Worm (Caenorhabditis elegans) whole organism, L4 larva: ENCODE data around the gene K11H12.9.
A peak's percentile ranks its signal among the peaks of the same experiment; 100 is the strongest.

Experiments used
- F37D6.2 ChIP-seq: sonication (generic microtip); optimal IDR thresholded peaks from 2 replicates; lab custom pipeline; 2016; ENCODE audit warnings: mild to moderate bottlenecking, missing genetic modification characterization, missing compliant biosample characterization
- F49E8.2 ChIP-seq: sonication (generic microtip); optimal IDR thresholded peaks from 2 replicates; lab custom pipeline; 2016; ENCODE audit warnings: missing compliant biosample characterization, mild to moderate bottlenecking, missing genetic modification characterization, borderline replicate concordance
- R02D3.7 ChIP-seq: fragments of 150-350 bp; sonication (generic microtip); optimal IDR thresholded peaks from 3 replicates; lab custom pipeline; 2014; ENCODE audit warnings: missing biosample characterization, missing genetic modification characterization
- T20F7.1 ChIP-seq: fragments of 200-800 bp; sonication (Bioruptor generic); optimal IDR thresholded peaks from 2 replicates; lab custom pipeline; 2018; ENCODE audit warnings: mild to moderate bottlenecking, missing genetic modification characterization, missing compliant biosample characterization
- T26A8.4 ChIP-seq: fragments of 200-800 bp; sonication (Bioruptor generic); IDR thresholded peaks from 2 replicates; pipeline ENCODE4 v1.3.6; 2022; ENCODE audit warnings: missing genetic modification characterization, missing compliant biosample characterization
- Y5F2A.4 ChIP-seq: fragments of 200-800 bp; sonication (Bioruptor generic); optimal IDR thresholded peaks from 2 replicates; lab custom pipeline; 2018; ENCODE audit warnings: mild to moderate bottlenecking, missing genetic modification characterization, missing compliant biosample characterization
- aha-1 ChIP-seq: fragments of 150-350 bp; peaks from one replicate; lab custom pipeline; 2014; ENCODE audit warnings: missing biosample characterization, missing genetic modification characterization
- ama-1 ChIP-seq: fragments of 150-350 bp; optimal IDR thresholded peaks from 2 replicates; lab custom pipeline; 2014; ENCODE audit warnings: inconsistent platforms, mixed read lengths
- attf-4 ChIP-seq: sonication (generic microtip); optimal IDR thresholded peaks from 3 replicates; lab custom pipeline; 2017; ENCODE audit warnings: missing biosample characterization, missing genetic modification characterization
- ceh-44 ChIP-seq: fragments of 200-800 bp; sonication (Bioruptor generic); IDR thresholded peaks from 2 replicates; pipeline ENCODE4 v1.3.6; 2022; ENCODE audit warnings: missing genetic modification reagents, missing genetic modification characterization, missing compliant biosample characterization
- ceh-62 ChIP-seq: sonication (generic microtip); optimal IDR thresholded peaks from 2 replicates; lab custom pipeline; 2017; ENCODE audit warnings: missing biosample characterization, missing genetic modification characterization
- daf-16 ChIP-seq, 3 experiments: sonication (generic microtip); optimal IDR thresholded peaks; 2 replicates each; lab custom pipeline; 2016 to 2017; ENCODE audit warnings: missing genetic modification characterization in 3 of 3, missing genetic modification reagents in 3 of 3, mild to moderate bottlenecking in 2 of 3, missing compliant biosample characterization in 2 of 3, missing biosample characterization in 1 of 3, moderate library complexity in 1 of 3
- daf-8 ChIP-seq: fragments of 200-800 bp; sonication (Bioruptor generic); IDR thresholded peaks from 2 replicates; pipeline ENCODE4 v1.3.6; 2022; ENCODE audit warnings: missing genetic modification characterization, missing compliant biosample characterization
- dmd-6 ChIP-seq: fragments of 200-800 bp; sonication (Bioruptor generic); IDR thresholded peaks from 2 replicates; pipeline ENCODE4 v1.3.6; 2022; ENCODE audit warnings: missing genetic modification reagents, missing genetic modification characterization, missing compliant biosample characterization
- dpl-1 ChIP-seq: fragments of 150-350 bp; optimal IDR thresholded peaks from 2 replicates; lab custom pipeline; 2014; ENCODE audit warnings: missing biosample characterization, missing genetic modification reagents, missing genetic modification characterization
- dve-1 ChIP-seq: sonication (generic microtip); optimal IDR thresholded peaks from 2 replicates; lab custom pipeline; 2017; ENCODE audit warnings: antibody characterized with exemption, mild to moderate bottlenecking, missing genetic modification characterization, missing compliant biosample characterization; ENCODE audit not compliant: insufficient read depth
- egl-43 ChIP-seq: fragments of 200-800 bp; sonication (Bioruptor generic); IDR thresholded peaks from 2 replicates; pipeline ENCODE4 v1.3.6; 2022; ENCODE audit warnings: missing genetic modification reagents, missing genetic modification characterization, missing compliant biosample characterization
- hif-1 ChIP-seq, 2 experiments: sonication (generic microtip); optimal IDR thresholded peaks; 2 replicates each; lab custom pipeline; 2016 to 2017; ENCODE audit warnings: missing compliant biosample characterization in 2 of 2, missing genetic modification characterization in 2 of 2, missing genetic modification reagents in 2 of 2, missing genotype in 2 of 2, mild to moderate bottlenecking in 1 of 2
- hlh-11 ChIP-seq: fragments of 200-800 bp; sonication (Bioruptor generic); optimal IDR thresholded peaks from 2 replicates; lab custom pipeline; 2018; ENCODE audit warnings: mild to moderate bottlenecking, missing genetic modification characterization, missing compliant biosample characterization
- hlh-30 ChIP-seq: sonication (generic microtip); optimal IDR thresholded peaks from 2 replicates; lab custom pipeline; 2017; ENCODE audit warnings: antibody characterized with exemption, mild to moderate bottlenecking, missing genetic modification characterization, missing compliant biosample characterization; ENCODE audit not compliant: insufficient read depth
- lim-7 ChIP-seq: fragments of 200-800 bp; sonication (Bioruptor generic); IDR thresholded peaks from 2 replicates; pipeline ENCODE4 v1.3.6; 2022; ENCODE audit warnings: missing genetic modification characterization, missing compliant biosample characterization
- lin-1 ChIP-seq: fragments of 200-800 bp; sonication (Bioruptor generic); IDR thresholded peaks from 2 replicates; pipeline ENCODE4 v1.3.6; 2022; ENCODE audit warnings: missing genetic modification reagents, missing genetic modification characterization, missing compliant biosample characterization
- lin-15B ChIP-seq: fragments of 150-350 bp; sonication (generic microtip); optimal IDR thresholded peaks from 3 replicates; lab custom pipeline; 2014; ENCODE audit warnings: missing biosample characterization, missing genetic modification characterization
- lin-29 ChIP-seq: fragments of 200-800 bp; sonication (Bioruptor generic); IDR thresholded peaks from 2 replicates; pipeline ENCODE4 v1.3.6; 2022; ENCODE audit warnings: missing genetic modification reagents, missing genetic modification characterization, missing compliant biosample characterization
- lin-38 ChIP-seq: fragments of 200-800 bp; sonication (Bioruptor generic); IDR thresholded peaks from 2 replicates; pipeline ENCODE4 v1.3.6; 2022; ENCODE audit warnings: missing genetic modification reagents, missing genetic modification characterization, missing compliant biosample characterization
- madf-5 ChIP-seq, 2 experiments: fragments of 200-800 bp; sonication (Bioruptor generic); IDR thresholded peaks; 2 replicates each; pipeline ENCODE4 v1.3.6; 2022; ENCODE audit warnings: missing compliant biosample characterization in 2 of 2, missing genetic modification characterization in 2 of 2
- mdl-1 ChIP-seq, 2 experiments: fragments of 150-350 bp in 1 of 2; sonication (generic microtip) in 1 of 2; optimal IDR thresholded peaks; 2 replicates each; lab custom pipeline; 2014 to 2017; ENCODE audit warnings: missing biosample characterization in 2 of 2, missing genetic modification characterization in 2 of 2
- mdt-29 ChIP-seq: fragments of 200-800 bp; sonication (Bioruptor generic); IDR thresholded peaks from 2 replicates; pipeline ENCODE4 v1.3.6; 2022; ENCODE audit warnings: missing genetic modification reagents, missing genetic modification characterization, missing compliant biosample characterization
- mep-1 ChIP-seq: fragments of 150-350 bp; sonication (generic microtip); optimal IDR thresholded peaks from 3 replicates; lab custom pipeline; 2014; ENCODE audit warnings: missing biosample characterization, missing genetic modification characterization
- mes-2 ChIP-seq: sonication (generic microtip); optimal IDR thresholded peaks from 2 replicates; lab custom pipeline; 2016; ENCODE audit warnings: missing genotype, mild to moderate bottlenecking, missing genetic modification characterization, missing compliant biosample characterization; ENCODE audit not compliant: poor library complexity, severe bottlenecking
- mxl-3 ChIP-seq: fragments of 200-800 bp; sonication (Bioruptor generic); optimal IDR thresholded peaks from 2 replicates; lab custom pipeline; 2018; ENCODE audit warnings: mild to moderate bottlenecking, missing genetic modification characterization, missing compliant biosample characterization
- nhr-10 ChIP-seq: fragments of 150-350 bp; optimal IDR thresholded peaks from 2 replicates; lab custom pipeline; 2014; ENCODE audit warnings: missing biosample characterization, missing genetic modification characterization
- nhr-102 ChIP-seq: sonication (generic microtip); optimal IDR thresholded peaks from 2 replicates; lab custom pipeline; 2016; ENCODE audit warnings: mild to moderate bottlenecking, missing genetic modification characterization, moderate library complexity, missing compliant biosample characterization
- nhr-237 ChIP-seq: sonication (generic microtip); optimal IDR thresholded peaks from 2 replicates; lab custom pipeline; 2017; ENCODE audit warnings: missing biosample characterization, missing genetic modification characterization
- nhr-42 ChIP-seq: fragments of 200-800 bp; sonication (Bioruptor generic); IDR thresholded peaks from 2 replicates; pipeline ENCODE4 v1.3.6; 2022; ENCODE audit warnings: missing genetic modification characterization, missing compliant biosample characterization
- nhr-76 ChIP-seq: fragments of 150-350 bp; optimal IDR thresholded peaks from 2 replicates; lab custom pipeline; 2014; ENCODE audit warnings: missing biosample characterization, missing genetic modification characterization
- php-3 ChIP-seq: fragments of 200-800 bp; sonication (Bioruptor generic); IDR thresholded peaks from 2 replicates; pipeline ENCODE4 v1.3.6; 2022; ENCODE audit warnings: missing genetic modification reagents, missing genetic modification characterization, missing compliant biosample characterization
- rbr-2 ChIP-seq: sonication (generic microtip); optimal IDR thresholded peaks from 2 replicates; lab custom pipeline; 2016; ENCODE audit warnings: missing genotype, missing genetic modification characterization, missing compliant biosample characterization
- sdz-12 ChIP-seq: fragments of 200-800 bp; sonication (Bioruptor generic); optimal IDR thresholded peaks from 2 replicates; lab custom pipeline; 2018; ENCODE audit warnings: mild to moderate bottlenecking, missing genetic modification characterization, missing compliant biosample characterization
- skn-1 ChIP-seq: fragments of 150-350 bp; optimal IDR thresholded peaks from 2 replicates; lab custom pipeline; 2014; ENCODE audit warnings: missing biosample characterization, missing genetic modification characterization
- snpc-1.2 ChIP-seq: fragments of 200-800 bp; sonication (Bioruptor generic); IDR thresholded peaks from 2 replicates; pipeline ENCODE4 v1.3.6; 2022; ENCODE audit warnings: missing genetic modification reagents, missing genetic modification characterization, missing compliant biosample characterization
- spr-1 ChIP-seq: sonication (generic microtip); optimal IDR thresholded peaks from 2 replicates; lab custom pipeline; 2016; ENCODE audit warnings: mild to moderate bottlenecking, missing genetic modification characterization, missing compliant biosample characterization
- unc-39 ChIP-seq: sonication (generic microtip); optimal IDR thresholded peaks from 2 replicates; lab custom pipeline; 2017; ENCODE audit warnings: missing biosample characterization, missing genetic modification characterization
- vab-7 ChIP-seq: fragments of 200-800 bp; sonication (Bioruptor generic); IDR thresholded peaks from 2 replicates; pipeline ENCODE4 v1.3.6; 2022; ENCODE audit warnings: missing genetic modification reagents, missing genetic modification characterization, missing compliant biosample characterization
- zag-1 ChIP-seq: fragments of 150-350 bp; optimal IDR thresholded peaks from 2 replicates; lab custom pipeline; 2014; ENCODE audit warnings: missing biosample characterization, missing genetic modification characterization
- zfp-2 ChIP-seq: sonication (generic microtip); optimal IDR thresholded peaks from 2 replicates; lab custom pipeline; 2016; ENCODE audit warnings: mild to moderate bottlenecking, missing genetic modification characterization, missing compliant biosample characterization
- ztf-7 ChIP-seq: fragments of 150-350 bp; optimal IDR thresholded peaks from 2 replicates; lab custom pipeline; 2014; ENCODE audit warnings: missing biosample characterization, missing genetic modification characterization

Gene K11H12.9

ce11 chrIV:657932-658331 is 8.5 kb downstream of the K11H12.9 start (continued):
- TF ChIP-seq hlh-30 (tag; lab: Kevin White, UChicago) (peak; percentile 60), ceh-44 (GFP tag; lab: Robert Waterston, UW) (no peak), lin-29 (GFP tag; lab: Robert Waterston, UW) (no peak), lin-1 (GFP tag; lab: Robert Waterston, UW) (peak; percentile 48; the same call in 1 of the 2 replicates), mep-1 (tag; lab: Kevin White, UChicago) (peak; percentile 66), attf-4 (tag; lab: Kevin White, UChicago) (no peak), hif-1 (tag; optimal IDR thresholded peaks at IDR 0.05; lab: Kevin White, UChicago) (no peak), daf-8 (GFP tag; lab: Robert Waterston, UW) (no peak), R02D3.7 (tag; lab: Kevin White, UChicago) (no peak), nhr-10 (tag; lab: Kevin White, UChicago) (no peak), snpc-1.2 (GFP tag; lab: Robert Waterston, UW) (peak; percentile 48; the same call in 1 of the 2 replicates), daf-16 (GFP tag; optimal IDR thresholded peaks at IDR 0.05; lab: Kevin White, UChicago) (peak; percentile 14 to 16), daf-16 (tag; optimal IDR thresholded peaks at IDR 0.05; lab: Kevin White, UChicago) (peak; percentile 40), T26A8.4 (GFP tag; lab: Robert Waterston, UW) (peak; percentile 37; the same call in 1 of the 2 replicates), nhr-42 (GFP tag; lab: Robert Waterston, UW) (peak; percentile 50; the same call in 1 of the 2 replicates), Y5F2A.4 (no peak), mdt-29 (GFP tag; lab: Robert Waterston, UW) (no peak), lim-7 (GFP tag; lab: Robert Waterston, UW) (no peak), ceh-62 (tag; lab: Kevin White, UChicago) (no peak), madf-5 (GFP tag; IDR thresholded peaks at IDR 0.05; lab: Robert Waterston, UW) (no peak), F37D6.2 (tag; lab: Kevin White, UChicago) (no peak), dmd-6 (peak; percentile 29; the same call in 1 of the 2 replicates), hlh-11 (tag; lab: Kevin White, UChicago) (peak; percentile 48)

DNA sequence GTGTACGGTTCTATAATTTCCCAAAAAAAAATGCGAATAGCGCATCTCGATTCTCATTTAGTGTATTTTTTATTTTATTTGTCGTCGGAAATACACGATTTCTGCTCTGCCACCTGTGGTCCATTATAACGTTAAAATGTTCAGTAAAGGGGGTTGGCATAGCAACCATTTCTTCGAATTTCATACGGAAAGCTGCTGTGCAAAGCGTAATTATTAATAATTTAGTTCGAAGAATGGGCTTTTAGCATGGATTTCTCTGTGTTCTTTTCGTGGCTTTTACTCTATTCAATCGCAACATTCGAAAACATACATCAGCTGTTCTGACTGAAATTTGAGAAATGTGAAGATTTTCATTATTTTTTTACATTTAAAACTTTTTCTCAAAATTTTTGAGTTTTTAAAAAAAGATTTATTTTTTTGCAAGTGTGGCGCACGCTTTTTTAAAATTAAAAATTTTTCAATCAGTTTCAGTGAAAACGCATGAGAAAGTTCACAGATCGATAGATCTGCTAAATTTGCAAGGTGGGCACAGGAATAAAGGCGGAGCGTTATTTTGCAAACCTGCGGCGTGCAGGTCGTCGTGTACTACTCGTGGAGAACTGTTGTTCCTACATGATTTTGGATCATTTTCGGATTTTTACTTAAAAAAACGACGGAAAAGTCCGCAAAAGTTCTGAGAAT is 9.2 kb downstream of the K11H12.9 start:
- TF ChIP-seq daf-16 (GFP tag; optimal IDR thresholded peaks at IDR 0.05; lab: Kevin White, UChicago) (no peak), daf-16 (tag; optimal IDR thresholded peaks at IDR 0.05; lab: Kevin White, UChicago) (peak; percentile 29), F49E8.2 (tag; lab: Kevin White, UChicago) (no peak), dve-1 (tag; lab: Kevin White, UChicago) (no peak), nhr-237 (tag; lab: Kevin White, UChicago) (no peak), ama-1 (lab: Kevin White, UChicago) (peak; percentile 69), unc-39 (no peak), zag-1 (tag; lab: Kevin White, UChicago) (no peak), nhr-102 (tag; lab: Kevin White, UChicago) (no peak), hif-1 (tag; optimal IDR thresholded peaks at IDR 0.05; lab: Kevin White, UChicago) (peak in 1 of 2 experiments; percentile 15), aha-1 (tag; lab: Kevin White, UChicago) (peak; percentile 85), nhr-76 (tag; lab: Kevin White, UChicago) (no peak), skn-1 (no peak), php-3 (no peak), mes-2 (tag; lab: Kevin White, UChicago) (peak; percentile 2), ztf-7 (no peak)

DNA sequence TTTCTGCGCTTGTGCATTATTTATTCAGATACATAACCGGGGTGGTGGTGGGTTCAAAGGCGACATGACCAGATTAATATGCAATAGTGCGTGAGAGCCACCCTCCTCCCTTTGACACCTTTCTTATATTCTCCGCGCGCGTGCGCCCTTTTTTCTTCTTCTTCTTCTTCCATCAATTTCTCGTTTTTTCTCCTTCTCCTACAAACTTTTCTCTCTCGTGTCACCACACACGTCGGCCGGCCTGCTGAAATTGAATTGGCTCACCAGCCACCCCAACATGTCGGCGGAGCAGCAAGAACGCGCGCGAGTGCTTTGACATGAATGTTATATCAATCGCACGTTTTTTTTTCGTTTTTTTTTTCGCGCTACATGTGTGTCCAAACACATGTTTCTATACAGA is 10.1 kb downstream of the K11H12.9 start:
- TF ChIP-seq attf-4 (tag; lab: Kevin White, UChicago) = no peak
- no peak for TF ChIP-seq Y5F2A.4
- TF ChIP-seq zfp-2 (tag; lab: Kevin White, UChicago) = no peak
- TF ChIP-seq ama-1 (lab: Kevin White, UChicago) = no peak
- no peak for TF ChIP-seq aha-1 (tag; lab: Kevin White, UChicago)
- no peak for TF ChIP-seq lin-15B (tag; lab: Kevin White, UChicago)
- peak; percentile 28 for TF ChIP-seq rbr-2 (tag; lab: Kevin White, UChicago)
- no peak for TF ChIP-seq madf-5 (GFP tag; IDR thresholded peaks at IDR 0.05; lab: Robert Waterston, UW)
- TF ChIP-seq mdl-1 (tag; optimal IDR thresholded peaks at IDR 0.05; lab: Kevin White, UChicago) = peak in 1 of 2 experiments; percentile 12
- TF ChIP-seq lim-7 (GFP tag; lab: Robert Waterston, UW) = no peak
- TF ChIP-seq egl-43 (GFP tag; lab: Robert Waterston, UW) = peak; percentile 23; the same call in 1 of the 2 replicates
- TF ChIP-seq sdz-12 (GFP tag; lab: Kevin White, UChicago) = no peak
- no peak for TF ChIP-seq mxl-3 (GFP tag; lab: Kevin White, UChicago)
- no peak for TF ChIP-seq T20F7.1 (GFP tag; lab: Kevin White, UChicago)
- TF ChIP-seq vab-7 (GFP tag; lab: Robert Waterston, UW) = no peak
- TF ChIP-seq lin-38 = no peak
- TF ChIP-seq spr-1 (tag; lab: Kevin White, UChicago) = no peak
- no peak for TF ChIP-seq dpl-1 (GFP tag; lab: Kevin White, UChicago)
